Worm (Caenorhabditis elegans) whole organism, early embryonic: Measurements from ENCODE around the gene grd-4.
"Not testable (repeated sequence)": the region's sequence is repeated elsewhere in the genome, so short reads cannot be mapped to it uniquely, and the experiment has no call there.

Source experiments
- ama-1 ChIP-seq: fragments of 150-350 bp; optimal IDR thresholded peaks from 2 replicates; lab custom pipeline; 2014
- ceh-13 ChIP-seq: fragments of 200-800 bp; sonication (Bioruptor generic); optimal IDR thresholded peaks from 2 replicates; lab custom pipeline; 2018; ENCODE audit warnings: mild to moderate bottlenecking, missing genetic modification characterization, missing compliant biosample characterization
- flt-1 ChIP-seq: fragments of 200-800 bp; sonication (Bioruptor generic); IDR thresholded peaks from 2 replicates; pipeline ENCODE4 v1.3.6; 2022; ENCODE audit warnings: missing genetic modification characterization, missing compliant biosample characterization
- hmbx-1 ChIP-seq: sonication (generic microtip); optimal IDR thresholded peaks from 2 replicates; lab custom pipeline; 2016; ENCODE audit warnings: mild to moderate bottlenecking, missing genetic modification characterization, missing compliant biosample characterization
- hnd-1 ChIP-seq: sonication (generic microtip); optimal IDR thresholded peaks from 2 replicates; lab custom pipeline; 2016; ENCODE audit warnings: missing genetic modification characterization, missing compliant biosample characterization
- tbx-37 ChIP-seq: fragments of 200-800 bp; sonication (Bioruptor generic); conservative IDR thresholded peaks from 2 replicates; pipeline ENCODE4 v1.3.6; 2022; ENCODE audit warnings: missing genetic modification reagents, missing genetic modification characterization, missing compliant biosample characterization

DNA sequence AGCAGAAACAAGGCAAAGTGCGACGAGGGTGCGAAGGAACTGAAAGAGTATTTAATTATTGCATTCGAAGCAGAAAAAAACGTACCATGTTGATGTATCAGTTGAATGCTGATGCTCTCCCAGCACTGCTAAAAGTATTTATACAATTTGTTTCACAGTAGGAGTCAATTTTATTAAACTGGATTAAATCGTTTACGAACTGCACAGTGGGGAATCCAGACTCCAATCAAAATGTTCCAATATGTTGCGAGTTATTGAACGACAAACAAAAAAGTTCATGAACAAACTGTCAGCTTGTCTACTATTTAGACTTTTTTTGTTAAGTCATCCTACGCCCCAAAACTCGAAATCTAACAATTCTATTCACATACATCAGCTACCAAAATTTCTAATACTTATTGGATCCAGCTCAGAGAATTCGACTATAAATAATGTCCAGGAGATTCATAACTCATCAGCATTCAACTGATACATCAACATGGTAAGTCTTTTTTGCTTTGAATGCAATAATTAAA, 37.3 kb downstream of the grd-4 start, which contains the start of the genes nspc-4 and nspc-5:
- not testable (repeated sequence) for TF ChIP-seq tbx-37 (GFP tag; lab: Robert Waterston, UW); ceh-13; flt-1; ama-1; hnd-1; hmbx-1 (tag; lab: Kevin White, UChicago)
